Worm (Caenorhabditis elegans) whole organism, L4 larva: ENCODE measurements around the gene dao-3.

Experiments
- F10B5.3 ChIP-seq: sonication (generic microtip); optimal IDR thresholded peaks from 2 replicates; lab custom pipeline; 2016; ENCODE audit warnings: mild to moderate bottlenecking, missing genetic modification characterization, missing compliant biosample characterization
- F26F4.8 ChIP-seq: fragments of 200-800 bp; sonication (Bioruptor generic); conservative IDR thresholded peaks from 2 replicates; pipeline ENCODE4 v1.3.6; 2022; ENCODE audit warnings: missing genetic modification characterization, missing compliant biosample characterization
- F37D6.2 ChIP-seq: sonication (generic microtip); optimal IDR thresholded peaks from 2 replicates; lab custom pipeline; 2016; ENCODE audit warnings: mild to moderate bottlenecking, missing genetic modification characterization, missing compliant biosample characterization
- T26A8.4 ChIP-seq: fragments of 200-800 bp; sonication (Bioruptor generic); IDR thresholded peaks from 2 replicates; pipeline ENCODE4 v1.3.6; 2022; ENCODE audit warnings: missing genetic modification characterization, missing compliant biosample characterization
- ZK546.5 ChIP-seq, 2 experiments: sonication (generic microtip); optimal IDR thresholded peaks; 2 replicates each; lab custom pipeline; 2017; ENCODE audit warnings: missing biosample characterization in 2 of 2, missing genetic modification characterization in 2 of 2
- aha-1 ChIP-seq: fragments of 150-350 bp; peaks from one replicate; lab custom pipeline; 2014; ENCODE audit warnings: missing biosample characterization, missing genetic modification characterization
- ama-1 ChIP-seq: fragments of 150-350 bp; optimal IDR thresholded peaks from 2 replicates; lab custom pipeline; 2014; ENCODE audit warnings: inconsistent platforms, mixed read lengths
- ceh-32 ChIP-seq: sonication (generic microtip); optimal IDR thresholded peaks from 2 replicates; lab custom pipeline; 2016; ENCODE audit warnings: mild to moderate bottlenecking, missing genetic modification characterization, missing compliant biosample characterization; ENCODE audit not compliant: poor library complexity
- ceh-44 ChIP-seq: fragments of 200-800 bp; sonication (Bioruptor generic); IDR thresholded peaks from 2 replicates; pipeline ENCODE4 v1.3.6; 2022; ENCODE audit warnings: missing genetic modification reagents, missing genetic modification characterization, missing compliant biosample characterization
- ceh-82 ChIP-seq: sonication (generic microtip); optimal IDR thresholded peaks from 2 replicates; lab custom pipeline; 2017; ENCODE audit warnings: missing biosample characterization, missing genetic modification characterization
- ces-1 ChIP-seq: fragments of 150-350 bp; sonication (generic microtip); optimal IDR thresholded peaks from 4 replicates; lab custom pipeline; 2014; ENCODE audit warnings: missing biosample characterization, missing genetic modification reagents, missing genetic modification characterization
- daf-12 ChIP-seq: fragments of 150-350 bp; optimal IDR thresholded peaks from 2 replicates; lab custom pipeline; 2014; ENCODE audit warnings: missing biosample characterization, missing genetic modification reagents, missing genetic modification characterization
- daf-16 ChIP-seq, 3 experiments: sonication (generic microtip); optimal IDR thresholded peaks; 2 replicates each; lab custom pipeline; 2016 to 2017; ENCODE audit warnings: missing genetic modification characterization in 3 of 3, missing genetic modification reagents in 3 of 3, mild to moderate bottlenecking in 2 of 3, missing compliant biosample characterization in 2 of 3, missing biosample characterization in 1 of 3, moderate library complexity in 1 of 3
- dmd-6 ChIP-seq: fragments of 200-800 bp; sonication (Bioruptor generic); IDR thresholded peaks from 2 replicates; pipeline ENCODE4 v1.3.6; 2022; ENCODE audit warnings: missing genetic modification reagents, missing genetic modification characterization, missing compliant biosample characterization
- dmd-9 ChIP-seq: fragments of 200-800 bp; sonication (Bioruptor generic); IDR thresholded peaks from 2 replicates; pipeline ENCODE4 v1.3.6; 2022; ENCODE audit warnings: missing genetic modification reagents, missing genetic modification characterization, missing compliant biosample characterization
- duxl-1 ChIP-seq: sonication (generic microtip); optimal IDR thresholded peaks from 2 replicates; lab custom pipeline; 2016; ENCODE audit warnings: mild to moderate bottlenecking, missing genetic modification characterization, moderate library complexity, missing compliant biosample characterization; ENCODE audit not compliant: poor library complexity
- dve-1 ChIP-seq: sonication (generic microtip); optimal IDR thresholded peaks from 2 replicates; lab custom pipeline; 2017; ENCODE audit warnings: antibody characterized with exemption, mild to moderate bottlenecking, missing genetic modification characterization, missing compliant biosample characterization; ENCODE audit not compliant: insufficient read depth
- egl-43 ChIP-seq: fragments of 200-800 bp; sonication (Bioruptor generic); IDR thresholded peaks from 2 replicates; pipeline ENCODE4 v1.3.6; 2022; ENCODE audit warnings: missing genetic modification reagents, missing genetic modification characterization, missing compliant biosample characterization
- fos-1 ChIP-seq: fragments of 150-350 bp; optimal IDR thresholded peaks from 2 replicates; lab custom pipeline; 2014; ENCODE audit warnings: missing biosample characterization, missing genetic modification characterization
- hif-1 ChIP-seq, 2 experiments: sonication (generic microtip); optimal IDR thresholded peaks; 2 replicates each; lab custom pipeline; 2016 to 2017; ENCODE audit warnings: missing compliant biosample characterization in 2 of 2, missing genetic modification characterization in 2 of 2, missing genetic modification reagents in 2 of 2, missing genotype in 2 of 2, mild to moderate bottlenecking in 1 of 2
- hlh-11 ChIP-seq: fragments of 200-800 bp; sonication (Bioruptor generic); optimal IDR thresholded peaks from 2 replicates; lab custom pipeline; 2018; ENCODE audit warnings: mild to moderate bottlenecking, missing genetic modification characterization, missing compliant biosample characterization
- hlh-30 ChIP-seq: sonication (generic microtip); optimal IDR thresholded peaks from 2 replicates; lab custom pipeline; 2017; ENCODE audit warnings: antibody characterized with exemption, mild to moderate bottlenecking, missing genetic modification characterization, missing compliant biosample characterization; ENCODE audit not compliant: insufficient read depth
- hmg-1.1 ChIP-seq: fragments of 200-800 bp; sonication (Bioruptor generic); IDR thresholded peaks from 2 replicates; pipeline ENCODE4 v1.3.6; 2022; ENCODE audit warnings: missing genetic modification reagents, missing genetic modification characterization, missing compliant biosample characterization
- jun-1 ChIP-seq: fragments of 150-350 bp; optimal IDR thresholded peaks from 2 replicates; lab custom pipeline; 2014; ENCODE audit warnings: missing biosample characterization, missing genetic modification reagents, missing genetic modification characterization
- lim-7 ChIP-seq: fragments of 200-800 bp; sonication (Bioruptor generic); IDR thresholded peaks from 2 replicates; pipeline ENCODE4 v1.3.6; 2022; ENCODE audit warnings: missing genetic modification characterization, missing compliant biosample characterization
- lin-29 ChIP-seq: fragments of 200-800 bp; sonication (Bioruptor generic); IDR thresholded peaks from 2 replicates; pipeline ENCODE4 v1.3.6; 2022; ENCODE audit warnings: missing genetic modification reagents, missing genetic modification characterization, missing compliant biosample characterization
- lir-3 ChIP-seq: sonication (generic microtip); optimal IDR thresholded peaks from 2 replicates; lab custom pipeline; 2016; ENCODE audit warnings: mild to moderate bottlenecking, missing genetic modification characterization, missing compliant biosample characterization
- mdt-29 ChIP-seq: fragments of 200-800 bp; sonication (Bioruptor generic); IDR thresholded peaks from 2 replicates; pipeline ENCODE4 v1.3.6; 2022; ENCODE audit warnings: missing genetic modification reagents, missing genetic modification characterization, missing compliant biosample characterization
- mes-2 ChIP-seq: sonication (generic microtip); optimal IDR thresholded peaks from 2 replicates; lab custom pipeline; 2016; ENCODE audit warnings: missing genotype, mild to moderate bottlenecking, missing genetic modification characterization, missing compliant biosample characterization; ENCODE audit not compliant: poor library complexity, severe bottlenecking
- nhr-10 ChIP-seq: fragments of 150-350 bp; optimal IDR thresholded peaks from 2 replicates; lab custom pipeline; 2014; ENCODE audit warnings: missing biosample characterization, missing genetic modification characterization
- nhr-102 ChIP-seq: sonication (generic microtip); optimal IDR thresholded peaks from 2 replicates; lab custom pipeline; 2016; ENCODE audit warnings: mild to moderate bottlenecking, missing genetic modification characterization, moderate library complexity, missing compliant biosample characterization
- nhr-111 ChIP-seq: fragments of 200-800 bp; sonication (Bioruptor generic); optimal IDR thresholded peaks from 2 replicates; lab custom pipeline; 2018; ENCODE audit warnings: mild to moderate bottlenecking, missing genetic modification characterization, missing compliant biosample characterization
- nhr-237 ChIP-seq: sonication (generic microtip); optimal IDR thresholded peaks from 2 replicates; lab custom pipeline; 2017; ENCODE audit warnings: missing biosample characterization, missing genetic modification characterization
- nhr-28 ChIP-seq: fragments of 150-350 bp; optimal IDR thresholded peaks from 2 replicates; lab custom pipeline; 2014; ENCODE audit warnings: missing biosample characterization, missing genetic modification characterization
- nhr-42 ChIP-seq: fragments of 200-800 bp; sonication (Bioruptor generic); IDR thresholded peaks from 2 replicates; pipeline ENCODE4 v1.3.6; 2022; ENCODE audit warnings: missing genetic modification characterization, missing compliant biosample characterization
- nhr-48 ChIP-seq: sonication (generic microtip); optimal IDR thresholded peaks from 2 replicates; lab custom pipeline; 2016; ENCODE audit warnings: mild to moderate bottlenecking, missing genetic modification characterization, missing compliant biosample characterization
- nhr-77 ChIP-seq: fragments of 150-350 bp; optimal IDR thresholded peaks from 2 replicates; lab custom pipeline; 2014; ENCODE audit warnings: missing biosample characterization, missing genetic modification characterization
- pqm-1 ChIP-seq: sonication (generic microtip); optimal IDR thresholded peaks from 2 replicates; lab custom pipeline; 2017; ENCODE audit warnings: missing biosample characterization, missing genetic modification characterization
- rbr-2 ChIP-seq: sonication (generic microtip); optimal IDR thresholded peaks from 2 replicates; lab custom pipeline; 2016; ENCODE audit warnings: missing genotype, missing genetic modification characterization, missing compliant biosample characterization
- skn-1 ChIP-seq: fragments of 150-350 bp; optimal IDR thresholded peaks from 2 replicates; lab custom pipeline; 2014; ENCODE audit warnings: missing biosample characterization, missing genetic modification characterization
- snpc-1.2 ChIP-seq: fragments of 200-800 bp; sonication (Bioruptor generic); IDR thresholded peaks from 2 replicates; pipeline ENCODE4 v1.3.6; 2022; ENCODE audit warnings: missing genetic modification reagents, missing genetic modification characterization, missing compliant biosample characterization
- spr-1 ChIP-seq: sonication (generic microtip); optimal IDR thresholded peaks from 2 replicates; lab custom pipeline; 2016; ENCODE audit warnings: mild to moderate bottlenecking, missing genetic modification characterization, missing compliant biosample characterization
- spr-3 ChIP-seq: fragments of 200-800 bp; sonication (Bioruptor generic); optimal IDR thresholded peaks from 2 replicates; lab custom pipeline; 2018; ENCODE audit warnings: mild to moderate bottlenecking, missing genetic modification characterization, missing compliant biosample characterization
- tra-1 ChIP-seq: fragments of 200-800 bp; sonication (Bioruptor generic); IDR thresholded peaks from 2 replicates; pipeline ENCODE4 v1.3.6; 2022; ENCODE audit warnings: missing genetic modification reagents, missing genetic modification characterization, missing compliant biosample characterization
- zag-1 ChIP-seq: fragments of 150-350 bp; optimal IDR thresholded peaks from 2 replicates; lab custom pipeline; 2014; ENCODE audit warnings: missing biosample characterization, missing genetic modification characterization
- zfp-2 ChIP-seq: sonication (generic microtip); optimal IDR thresholded peaks from 2 replicates; lab custom pipeline; 2016; ENCODE audit warnings: mild to moderate bottlenecking, missing genetic modification characterization, missing compliant biosample characterization
- zip-11 ChIP-seq: fragments of 200-800 bp; sonication (Bioruptor generic); IDR thresholded peaks from 2 replicates; pipeline ENCODE4 v1.3.6; 2022; ENCODE audit warnings: missing genetic modification characterization, missing compliant biosample characterization
- ztf-11 ChIP-seq: fragments of 150-350 bp; optimal IDR thresholded peaks from 2 replicates; lab custom pipeline; 2014; ENCODE audit warnings: missing biosample characterization, missing genetic modification characterization
- ztf-7 ChIP-seq: fragments of 150-350 bp; optimal IDR thresholded peaks from 2 replicates; lab custom pipeline; 2014; ENCODE audit warnings: missing biosample characterization, missing genetic modification characterization

dao-3 gene

DNA sequence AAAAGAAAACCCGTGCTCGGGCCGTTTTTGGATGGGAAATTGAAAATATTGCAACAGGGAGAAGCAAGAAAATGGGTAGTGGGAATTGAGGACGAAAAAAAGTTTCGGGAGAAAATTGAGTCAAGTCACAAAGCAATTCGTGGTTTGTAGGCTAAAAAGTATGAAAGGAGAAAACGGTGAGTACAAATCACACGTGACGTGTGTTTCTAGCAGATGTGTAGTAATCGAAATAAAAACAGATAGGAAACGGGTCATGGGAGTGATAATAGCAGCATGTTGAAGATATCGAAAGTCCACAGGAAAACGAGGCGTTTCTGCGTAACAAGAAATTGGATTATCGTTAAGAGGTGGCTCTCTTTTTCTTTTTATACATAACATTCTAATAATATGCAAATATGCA lies 3.6 kb upstream of the dao-3 start (continued):
- no peak for TF ChIP-seq ceh-44 (GFP tag; lab: Robert Waterston, UW)
- TF ChIP-seq nhr-48 (tag; lab: Kevin White, UChicago): peak; percentile 43
- TF ChIP-seq dmd-9 (GFP tag; lab: Robert Waterston, UW): no peak
- no peak for TF ChIP-seq ztf-7 (tag; lab: Kevin White, UChicago)
- no peak for TF ChIP-seq nhr-102 (tag; lab: Kevin White, UChicago)
- TF ChIP-seq daf-16 (GFP tag; optimal IDR thresholded peaks at IDR 0.05; lab: Kevin White, UChicago): no peak
- peak; percentile 13 for TF ChIP-seq daf-16 (tag; optimal IDR thresholded peaks at IDR 0.05; lab: Kevin White, UChicago)
- TF ChIP-seq egl-43: no peak
- no peak for TF ChIP-seq dve-1 (tag; lab: Kevin White, UChicago)
- no peak for TF ChIP-seq fos-1 (tag; lab: Kevin White, UChicago)
- TF ChIP-seq ceh-32: no peak
- TF ChIP-seq duxl-1 (tag; lab: Kevin White, UChicago): no peak
- no peak for TF ChIP-seq T26A8.4 (GFP tag; lab: Robert Waterston, UW)
- peak in 1 of 2 experiments; percentile 2 for TF ChIP-seq hif-1 (tag; optimal IDR thresholded peaks at IDR 0.05; lab: Kevin White, UChicago)
- TF ChIP-seq ZK546.5 (tag; optimal IDR thresholded peaks at IDR 0.05; lab: Kevin White, UChicago): no peak
- peak; percentile 56; the same call in 1 of the 2 replicates for TF ChIP-seq mdt-29 (GFP tag; lab: Robert Waterston, UW)
- no peak for TF ChIP-seq snpc-1.2 (GFP tag; lab: Robert Waterston, UW)
- no peak for TF ChIP-seq nhr-237 (tag; lab: Kevin White, UChicago)
- no peak for TF ChIP-seq lim-7 (GFP tag; lab: Robert Waterston, UW)
- TF ChIP-seq mes-2: no peak
- TF ChIP-seq spr-3 (GFP tag; lab: Kevin White, UChicago): no peak
- TF ChIP-seq ztf-11: no peak
- TF ChIP-seq ces-1 (GFP tag; lab: Kevin White, UChicago): no peak
- TF ChIP-seq tra-1: no peak
- TF ChIP-seq lir-3 (tag; lab: Kevin White, UChicago): no peak
- TF ChIP-seq hlh-30: peak; percentile 78
- no peak for TF ChIP-seq skn-1 (tag; lab: Kevin White, UChicago)
- peak; percentile 38 for TF ChIP-seq hlh-11 (tag; lab: Kevin White, UChicago)
- TF ChIP-seq rbr-2 (tag; lab: Kevin White, UChicago): no peak
- TF ChIP-seq zip-11 (GFP tag; lab: Robert Waterston, UW): no peak
- no peak for TF ChIP-seq pqm-1 (tag; lab: Kevin White, UChicago)
- TF ChIP-seq zag-1 (tag; lab: Kevin White, UChicago): no peak
- TF ChIP-seq spr-1 (tag; lab: Kevin White, UChicago): no peak
- TF ChIP-seq zfp-2 (tag; lab: Kevin White, UChicago): no peak
- no peak for TF ChIP-seq F26F4.8 (GFP tag; lab: Robert Waterston, UW)
- TF ChIP-seq daf-12: no peak
- TF ChIP-seq nhr-42 (GFP tag; lab: Robert Waterston, UW): no peak
- TF ChIP-seq F10B5.3 (tag; lab: Kevin White, UChicago): no peak
- TF ChIP-seq nhr-111: no peak
- no peak for TF ChIP-seq ceh-82 (tag; lab: Kevin White, UChicago)
- no peak for TF ChIP-seq ama-1 (lab: Kevin White, UChicago)
- TF ChIP-seq, all 104 proteins: peak for 14

- peak; percentile 41; the same call in 1 of the 2 replicates for TF ChIP-seq T26A8.4 (GFP tag; lab: Robert Waterston, UW)
- peak; percentile 44 for TF ChIP-seq nhr-10 (tag; lab: Kevin White, UChicago)
- TF ChIP-seq dmd-6: peak; percentile 59
- no peak for TF ChIP-seq nhr-42 (GFP tag; lab: Robert Waterston, UW)
- peak; percentile 37 for TF ChIP-seq rbr-2 (tag; lab: Kevin White, UChicago)
- TF ChIP-seq F37D6.2 (tag; lab: Kevin White, UChicago): no peak
- no peak for TF ChIP-seq ztf-11
- TF ChIP-seq pqm-1 (tag; lab: Kevin White, UChicago): peak; percentile 52
- TF ChIP-seq nhr-102 (tag; lab: Kevin White, UChicago): peak; percentile 50
- TF ChIP-seq mes-2: peak; percentile 39
- TF ChIP-seq aha-1: peak; percentile 13
- peak; percentile 47 for TF ChIP-seq hlh-11 (tag; lab: Kevin White, UChicago)
- TF ChIP-seq jun-1 (tag; lab: Kevin White, UChicago): peak; percentile 0
- TF ChIP-seq nhr-77: peak; percentile 70
- TF ChIP-seq daf-16 (GFP tag; optimal IDR thresholded peaks at IDR 0.05; lab: Kevin White, UChicago): no peak
- peak; percentile 95 for TF ChIP-seq daf-16 (tag; optimal IDR thresholded peaks at IDR 0.05; lab: Kevin White, UChicago)
- TF ChIP-seq ceh-82 (tag; lab: Kevin White, UChicago): no peak
- TF ChIP-seq hmg-1.1 (GFP tag; lab: Robert Waterston, UW): peak; percentile 31; the same call in 1 of the 2 replicates
- no peak for TF ChIP-seq lin-29 (GFP tag; lab: Robert Waterston, UW)
- peak; percentile 97 for TF ChIP-seq nhr-28 (tag; lab: Kevin White, UChicago)
- no peak for TF ChIP-seq snpc-1.2 (GFP tag; lab: Robert Waterston, UW)
Observed at ce11 chrX:8089266-8089909, 3.0 kb upstream of the dao-3 start.
